Worm (Caenorhabditis elegans): ENCODE results near the gene slc-25A18.2.
A peak's percentile ranks its signal among the peaks of the same experiment; 100 is the strongest.

slc-25A18.2 gene

DNA sequence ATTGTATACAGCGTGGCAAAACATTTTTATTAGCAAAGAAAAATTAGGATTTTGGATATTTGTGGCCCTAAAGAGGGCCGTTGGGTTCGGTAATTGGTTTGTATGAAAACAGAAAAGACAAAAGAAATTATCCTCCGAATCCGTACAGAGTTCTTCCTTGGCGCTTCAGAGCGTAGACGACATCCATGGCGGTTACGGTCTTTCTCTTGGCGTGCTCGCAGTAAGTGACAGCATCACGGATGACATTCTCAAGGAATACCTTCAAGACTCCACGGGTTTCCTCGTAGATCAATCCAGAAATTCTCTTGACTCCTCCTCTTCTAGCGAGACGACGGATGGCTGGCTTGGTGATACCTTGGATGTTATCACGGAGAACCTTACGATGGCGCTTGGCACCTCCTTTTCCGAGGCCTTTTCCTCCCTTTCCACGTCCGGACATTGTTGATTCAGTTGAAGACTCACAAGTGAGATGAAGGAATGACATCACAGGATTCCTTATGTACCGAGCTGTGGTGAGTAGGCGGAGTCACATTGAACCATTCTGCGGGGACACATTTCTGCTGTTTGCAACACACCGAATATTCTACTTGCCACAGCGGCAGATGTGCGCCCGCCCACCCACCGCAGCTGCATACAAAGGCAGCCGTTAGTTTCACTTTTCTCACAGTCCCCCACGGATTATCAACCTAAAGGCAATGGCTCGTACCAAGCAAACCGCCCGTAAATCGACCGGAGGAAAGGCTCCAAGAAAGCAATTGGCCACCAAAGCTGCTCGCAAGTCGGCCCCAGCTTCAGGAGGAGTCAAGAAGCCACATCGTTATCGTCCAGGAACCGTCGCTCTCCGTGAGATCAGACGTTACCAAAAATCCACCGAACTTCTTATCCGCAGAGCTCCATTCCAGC lies 13.0 kb downstream of the slc-25A18.2 start, which contains the start of the genes his-60 and his-59 (continued):
- TF ChIP-seq ztf-28 (GFP tag; IDR thresholded peaks at IDR 0.05) = no peak
- peak; percentile 41; the same call in 1 of the 2 replicates for TF ChIP-seq hmg-1.2 (GFP tag; IDR thresholded peaks at IDR 0.05)
- TF ChIP-seq cebp-1 (GFP tag; IDR thresholded peaks at IDR 0.05) = no peak
- peak; percentile 55 for TF ChIP-seq cebp-1 (tag; optimal IDR thresholded peaks at IDR 0.05)
- TF ChIP-seq F52B5.7 (tag; optimal IDR thresholded peaks at IDR 0.05) = peak; percentile 12
- TF ChIP-seq B0336.3 (GFP tag; IDR thresholded peaks at IDR 0.05) = peak; percentile 77
- no peak for TF ChIP-seq bed-2 (GFP tag; IDR thresholded peaks at IDR 0.05)
- peak; percentile 61; the same call in 1 of the 2 replicates for TF ChIP-seq F37B4.10 (GFP tag; IDR thresholded peaks at IDR 0.05)
- TF ChIP-seq F49E8.2 (tag; optimal IDR thresholded peaks at IDR 0.05; ENCODE audit: insufficient read depth) = peak; percentile 91
- peak; percentile 64; the same call in 1 of the 2 replicates for TF ChIP-seq ekl-4 (GFP tag; IDR thresholded peaks at IDR 0.05)
- TF ChIP-seq pbrm-1 (GFP tag; IDR thresholded peaks at IDR 0.05) = peak; percentile 69; the same call in 1 of the 2 replicates
- no peak for TF ChIP-seq lag-1 (GFP tag; IDR thresholded peaks at IDR 0.05)
- TF ChIP-seq madf-6 (GFP tag; IDR thresholded peaks at IDR 0.05) = peak; percentile 72
- TF ChIP-seq pha-4 (tag; optimal IDR thresholded peaks at IDR 0.05) = no peak
- no peak for TF ChIP-seq dpl-1 (GFP tag; optimal IDR thresholded peaks at IDR 0.05)
- no peak for TF ChIP-seq gei-17 (GFP tag; optimal IDR thresholded peaks at IDR 0.05)
- no peak for TF ChIP-seq repo-1 (tag; optimal IDR thresholded peaks at IDR 0.05)
- peak; percentile 97 for TF ChIP-seq hrde-1 (tag; optimal IDR thresholded peaks at IDR 0.05; ENCODE audit: borderline replicate concordance)
- no peak for TF ChIP-seq snpc-1.1 (tag; optimal IDR thresholded peaks at IDR 0.05; ENCODE audit: insufficient read depth)
- TF ChIP-seq zfh-2 (GFP tag; conservative IDR thresholded peaks at IDR 0.05) = no peak; the same call in 1 of the 2 replicates
- peak; percentile 82 for TF ChIP-seq Y95B8A.8 (GFP tag; IDR thresholded peaks at IDR 0.05)
- peak; percentile 20 for TF ChIP-seq xnd-1 (tag; optimal IDR thresholded peaks at IDR 0.05)
- no peak for TF ChIP-seq nfyb-1 (GFP tag; IDR thresholded peaks at IDR 0.05)
- TF ChIP-seq let-526 (GFP tag; IDR thresholded peaks at IDR 0.05) = no peak
- TF ChIP-seq tbx-9 (tag; optimal IDR thresholded peaks at IDR 0.05; ENCODE audit: borderline replicate concordance) = no peak
- TF ChIP-seq attf-6 (GFP tag; IDR thresholded peaks at IDR 0.05) = peak; percentile 81
- TF ChIP-seq K12H6.12 (tag; optimal IDR thresholded peaks at IDR 0.05) = no peak
- TF ChIP-seq T26A5.8 (tag; optimal IDR thresholded peaks at IDR 0.05) = no peak
- no peak for TF ChIP-seq unc-62 (GFP tag; optimal IDR thresholded peaks at IDR 0.05)
- no peak for TF ChIP-seq F10E7.11 (tag; optimal IDR thresholded peaks at IDR 0.05)
- TF ChIP-seq nhr-27 (tag; optimal IDR thresholded peaks at IDR 0.05) = no peak
- no peak for TF ChIP-seq lsy-27 (tag; optimal IDR thresholded peaks at IDR 0.05; ENCODE audit: borderline replicate concordance, insufficient read depth)
- no peak for TF ChIP-seq ztf-6 (GFP tag; IDR thresholded peaks at IDR 0.05)
- TF ChIP-seq snpc-3.4 (tag; optimal IDR thresholded peaks at IDR 0.05) = peak; percentile 51
- TF ChIP-seq mcd-1 (GFP tag; IDR thresholded peaks at IDR 0.05) = peak; percentile 40; the same call in 1 of the 2 replicates
- TF ChIP-seq lin-35 (GFP tag; optimal IDR thresholded peaks at IDR 0.05) = no peak
- no peak for TF ChIP-seq dpff-1 (tag; optimal IDR thresholded peaks at IDR 0.05)
- TF ChIP-seq egl-44 (GFP tag; IDR thresholded peaks at IDR 0.05) = peak; percentile 88
- TF ChIP-seq let-607 (tag; optimal IDR thresholded peaks at IDR 0.05) = no peak
- TF ChIP-seq ztf-26 (tag; optimal IDR thresholded peaks at IDR 0.05) = no peak
- TF ChIP-seq mxl-1 (tag; optimal IDR thresholded peaks at IDR 0.05) = no peak
- TF ChIP-seq ceh-79 (tag; optimal IDR thresholded peaks at IDR 0.05) = no peak
- peak; percentile 7 for TF ChIP-seq unc-130 (GFP tag; optimal IDR thresholded peaks at IDR 0.05)
- no peak; the same call in 1 of the 2 replicates for TF ChIP-seq ceh-100 (GFP tag; IDR thresholded peaks at IDR 0.05)
- TF ChIP-seq snpc-4 (GFP tag; optimal IDR thresholded peaks at IDR 0.05) = peak; percentile 35
- TF ChIP-seq snpc-4 (tag; optimal IDR thresholded peaks at IDR 0.05) = peak; percentile 4 to 64 (median 48)

All from whole organism, young adult.